Worm (Caenorhabditis elegans) whole organism, early embryonic: ENCODE results near the gene nhr-237.

ENCODE experiments used
- B0310.2 ChIP-seq: sonication (generic microtip); optimal IDR thresholded peaks from 2 replicates; lab custom pipeline; 2016; ENCODE audit warnings: mild to moderate bottlenecking, missing genetic modification characterization, missing compliant biosample characterization
- F13C5.2 ChIP-seq: sonication (generic microtip); optimal IDR thresholded peaks from 2 replicates; lab custom pipeline; 2017; ENCODE audit warnings: mild to moderate bottlenecking, missing genetic modification characterization, inconsistent platforms, missing compliant biosample characterization
- aly-1 ChIP-seq: sonication (generic microtip); optimal IDR thresholded peaks from 2 replicates; lab custom pipeline; 2016; ENCODE audit warnings: missing genetic modification characterization, missing compliant biosample characterization
- ama-1 ChIP-seq: fragments of 150-350 bp; optimal IDR thresholded peaks from 2 replicates; lab custom pipeline; 2014
- ceh-13 ChIP-seq: fragments of 200-800 bp; sonication (Bioruptor generic); optimal IDR thresholded peaks from 2 replicates; lab custom pipeline; 2018; ENCODE audit warnings: mild to moderate bottlenecking, missing genetic modification characterization, missing compliant biosample characterization
- ceh-36 ChIP-seq: sonication (generic microtip); optimal IDR thresholded peaks from 2 replicates; lab custom pipeline; 2016; ENCODE audit warnings: missing genetic modification characterization, inconsistent platforms, missing compliant biosample characterization
- ets-7 ChIP-seq: sonication (generic microtip); optimal IDR thresholded peaks from 2 replicates; lab custom pipeline; 2016; ENCODE audit warnings: missing genotype, missing genetic modification characterization, missing compliant biosample characterization
- flt-1 ChIP-seq: fragments of 200-800 bp; sonication (Bioruptor generic); IDR thresholded peaks from 2 replicates; pipeline ENCODE4 v1.3.6; 2022; ENCODE audit warnings: missing genetic modification characterization, missing compliant biosample characterization
- hmbx-1 ChIP-seq: sonication (generic microtip); optimal IDR thresholded peaks from 2 replicates; lab custom pipeline; 2016; ENCODE audit warnings: mild to moderate bottlenecking, missing genetic modification characterization, missing compliant biosample characterization
- hmg-4 ChIP-seq: fragments of 200-800 bp; sonication (Bioruptor generic); optimal IDR thresholded peaks from 2 replicates; lab custom pipeline; 2018; ENCODE audit warnings: mild to moderate bottlenecking, missing genetic modification characterization, missing compliant biosample characterization
- hnd-1 ChIP-seq: sonication (generic microtip); optimal IDR thresholded peaks from 2 replicates; lab custom pipeline; 2016; ENCODE audit warnings: missing genetic modification characterization, missing compliant biosample characterization
- pes-1 ChIP-seq: fragments of 200-800 bp; sonication (Bioruptor generic); IDR thresholded peaks from 2 replicates; pipeline ENCODE4 v1.3.6; 2022; ENCODE audit warnings: missing genetic modification reagents, missing genetic modification characterization, missing compliant biosample characterization
- scrt-1 ChIP-seq: fragments of 200-800 bp; sonication (Bioruptor generic); IDR thresholded peaks from 2 replicates; pipeline ENCODE4 v1.3.6; 2022; ENCODE audit warnings: missing genetic modification characterization, missing compliant biosample characterization
- sea-1 ChIP-seq: fragments of 200-800 bp; sonication (Bioruptor generic); conservative IDR thresholded peaks from 2 replicates; pipeline ENCODE4 v1.3.6; 2022; ENCODE audit warnings: missing genetic modification characterization, missing compliant biosample characterization
- tbx-11 ChIP-seq: fragments of 200-800 bp; sonication (Bioruptor generic); IDR thresholded peaks from 2 replicates; pipeline ENCODE4 v1.3.6; 2022; ENCODE audit warnings: missing genetic modification characterization, missing compliant biosample characterization
- tbx-37 ChIP-seq: fragments of 200-800 bp; sonication (Bioruptor generic); conservative IDR thresholded peaks from 2 replicates; pipeline ENCODE4 v1.3.6; 2022; ENCODE audit warnings: missing genetic modification reagents, missing genetic modification characterization, missing compliant biosample characterization
- tra-4 ChIP-seq: sonication (generic microtip); optimal IDR thresholded peaks from 2 replicates; lab custom pipeline; 2017; ENCODE audit warnings: missing genetic modification characterization, missing compliant biosample characterization

nhr-237 gene

DNA sequence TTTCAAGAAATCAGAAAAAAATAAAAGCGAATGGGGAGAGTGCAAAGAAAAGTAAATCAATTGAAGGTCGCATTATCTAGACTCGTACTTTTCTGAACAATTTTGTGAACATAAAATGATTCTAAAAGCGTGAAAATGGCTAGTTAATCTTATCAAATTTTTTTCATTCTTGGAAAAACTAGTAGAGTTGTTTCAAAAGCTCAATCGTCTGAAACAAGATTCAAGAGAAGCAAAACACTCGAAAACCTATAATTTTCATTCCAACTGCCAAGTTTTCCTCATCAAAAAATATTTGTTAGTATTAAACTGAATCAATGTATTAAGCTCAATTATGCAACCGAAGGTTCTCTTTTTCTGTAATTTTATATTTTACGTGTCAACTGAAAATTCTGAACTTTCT is 21.4 kb upstream of the nhr-237 start, which contains the start of gene irld-45:
irld-45 (plus strand) TSS at position 301 of the 400 bp plus-strand sequence.
- TF ChIP-seq ets-7 (tag; lab: Kevin White, UChicago) (no peak), ama-1 (lab: Kevin White, UChicago) (no peak), tbx-11 (no peak), flt-1 (GFP tag; lab: Robert Waterston, UW) (no peak), aly-1 (tag; lab: Kevin White, UChicago) (no peak), hmbx-1 (tag; lab: Kevin White, UChicago) (no peak), ceh-36 (tag; lab: Kevin White, UChicago) (no peak), F13C5.2 (tag; lab: Kevin White, UChicago) (no peak), B0310.2 (no peak), pes-1 (no peak), sea-1 (GFP tag; lab: Robert Waterston, UW) (no peak), ceh-13 (GFP tag; lab: Kevin White, UChicago) (no peak), scrt-1 (GFP tag; lab: Robert Waterston, UW) (no peak), tra-4 (tag; lab: Kevin White, UChicago) (no peak), hmg-4 (GFP tag; lab: Kevin White, UChicago) (no peak), hnd-1 (tag; lab: Kevin White, UChicago) (no peak), tbx-37 (no peak)

ce11 chrV:1643886-1644285 is 17.3 kb upstream of the nhr-237 start, which contains the start of gene alh-2:
TSS of gene alh-2 (plus strand) at chrV:1644169.
- TF ChIP-seq ama-1 (lab: Kevin White, UChicago): no peak
- no peak for TF ChIP-seq hmbx-1 (tag; lab: Kevin White, UChicago)
- no peak for TF ChIP-seq F13C5.2 (tag; lab: Kevin White, UChicago)
- TF ChIP-seq B0310.2: no peak
- no peak for TF ChIP-seq sea-1 (GFP tag; lab: Robert Waterston, UW)
- TF ChIP-seq ceh-13 (GFP tag; lab: Kevin White, UChicago): no peak
- TF ChIP-seq tbx-37: no peak
- TF ChIP-seq hmg-4 (GFP tag; lab: Kevin White, UChicago): no peak
- no peak for TF ChIP-seq hnd-1 (tag; lab: Kevin White, UChicago)
- no peak for TF ChIP-seq scrt-1 (GFP tag; lab: Robert Waterston, UW)
- TF ChIP-seq ets-7 (tag; lab: Kevin White, UChicago): no peak
- no peak for TF ChIP-seq aly-1 (tag; lab: Kevin White, UChicago)
- no peak for TF ChIP-seq ceh-36 (tag; lab: Kevin White, UChicago)
- TF ChIP-seq pes-1: no peak
- no peak for TF ChIP-seq tbx-11
- TF ChIP-seq tra-4 (tag; lab: Kevin White, UChicago): no peak
- TF ChIP-seq flt-1 (GFP tag; lab: Robert Waterston, UW): no peak

- TF ChIP-seq tbx-11: no peak
- no peak for TF ChIP-seq ama-1 (lab: Kevin White, UChicago)
- no peak for TF ChIP-seq ets-7 (tag; lab: Kevin White, UChicago)
- no peak for TF ChIP-seq ceh-13 (GFP tag; lab: Kevin White, UChicago)
- no peak for TF ChIP-seq tbx-37
- no peak for TF ChIP-seq hmg-4 (GFP tag; lab: Kevin White, UChicago)
- TF ChIP-seq aly-1 (tag; lab: Kevin White, UChicago): no peak
- TF ChIP-seq tra-4 (tag; lab: Kevin White, UChicago): no peak
- no peak for TF ChIP-seq B0310.2
- TF ChIP-seq ceh-36 (tag; lab: Kevin White, UChicago): no peak
- TF ChIP-seq hmbx-1 (tag; lab: Kevin White, UChicago): no peak
- TF ChIP-seq scrt-1 (GFP tag; lab: Robert Waterston, UW): no peak
- TF ChIP-seq sea-1 (GFP tag; lab: Robert Waterston, UW): no peak
Observed at ce11 chrV:1642768-1643167, 16.1 kb upstream of the nhr-237 start.

ce11 chrV:1642199-1642598 is 15.6 kb upstream of the nhr-237 start, which contains the start of gene Y46H3D.1:
TSS of gene Y46H3D.1 (plus strand) at chrV:1642499.
- no peak for TF ChIP-seq hnd-1 (tag; lab: Kevin White, UChicago)
- no peak for TF ChIP-seq ama-1 (lab: Kevin White, UChicago)
- TF ChIP-seq tra-4 (tag; lab: Kevin White, UChicago): no peak
- no peak for TF ChIP-seq tbx-37
- no peak for TF ChIP-seq tbx-11
- TF ChIP-seq sea-1 (GFP tag; lab: Robert Waterston, UW): no peak
- TF ChIP-seq scrt-1 (GFP tag; lab: Robert Waterston, UW): no peak
- TF ChIP-seq pes-1: no peak
- TF ChIP-seq hmbx-1 (tag; lab: Kevin White, UChicago): no peak
- no peak for TF ChIP-seq ceh-13 (GFP tag; lab: Kevin White, UChicago)
- no peak for TF ChIP-seq aly-1 (tag; lab: Kevin White, UChicago)

ce11 chrV:1640008-1640407 is 13.4 kb upstream of the nhr-237 start, which contains the start of gene str-221:
TSS of gene str-221 (plus strand) at chrV:1640308.
- TF ChIP-seq F13C5.2 (tag; lab: Kevin White, UChicago) (no peak), ceh-13 (GFP tag; lab: Kevin White, UChicago) (no peak), tbx-11 (no peak), hmbx-1 (tag; lab: Kevin White, UChicago) (no peak), B0310.2 (no peak), tra-4 (tag; lab: Kevin White, UChicago) (no peak), hmg-4 (GFP tag; lab: Kevin White, UChicago) (no peak), ceh-36 (tag; lab: Kevin White, UChicago) (no peak), sea-1 (GFP tag; lab: Robert Waterston, UW) (no peak), aly-1 (tag; lab: Kevin White, UChicago) (no peak), hnd-1 (tag; lab: Kevin White, UChicago) (no peak), ama-1 (lab: Kevin White, UChicago) (no peak)

ce11 chrV:1635859-1636258 is 9.2 kb upstream of the nhr-237 start, which contains the start of gene str-222:
TSS of gene str-222 (plus strand) at chrV:1636159.
- TF ChIP-seq B0310.2: no peak
- TF ChIP-seq tbx-37: no peak
- TF ChIP-seq hnd-1 (tag; lab: Kevin White, UChicago): no peak
- no peak for TF ChIP-seq pes-1
- no peak for TF ChIP-seq flt-1 (GFP tag; lab: Robert Waterston, UW)
- no peak for TF ChIP-seq scrt-1 (GFP tag; lab: Robert Waterston, UW)
- TF ChIP-seq hmg-4 (GFP tag; lab: Kevin White, UChicago): no peak

ce11 chrV:1631717-1632116 is 5.1 kb upstream of the nhr-237 start, which contains the start of gene irld-17:
TSS of gene irld-17 (plus strand) at chrV:1632017.
- TF ChIP-seq sea-1 (GFP tag; lab: Robert Waterston, UW) (no peak), hnd-1 (tag; lab: Kevin White, UChicago) (no peak), ceh-13 (GFP tag; lab: Kevin White, UChicago) (no peak), hmbx-1 (tag; lab: Kevin White, UChicago) (no peak), ets-7 (tag; lab: Kevin White, UChicago) (no peak), tbx-37 (no peak), pes-1 (no peak), B0310.2 (no peak), ama-1 (lab: Kevin White, UChicago) (no peak), hmg-4 (GFP tag; lab: Kevin White, UChicago) (no peak), ceh-36 (tag; lab: Kevin White, UChicago) (no peak), tra-4 (tag; lab: Kevin White, UChicago) (no peak), flt-1 (GFP tag; lab: Robert Waterston, UW) (no peak)
